Worm (Caenorhabditis elegans) whole organism, midembryonic: ENCODE measurements around the gene M117.4.
A peak's percentile ranks its signal among the peaks of the same experiment; 100 is the strongest.

Experiments
- T22C8.4 ChIP-seq: fragments of 200-800 bp; sonication (Bioruptor generic); IDR thresholded peaks from 2 replicates; pipeline ENCODE4 v1.3.6; 2022; ENCODE audit warnings: missing genetic modification characterization, missing compliant biosample characterization
- cog-1 ChIP-seq: sonication (generic microtip); optimal IDR thresholded peaks from 2 replicates; lab custom pipeline; 2016; ENCODE audit warnings: missing genetic modification characterization, missing compliant biosample characterization
- flt-1 ChIP-seq: fragments of 200-800 bp; sonication (Bioruptor generic); IDR thresholded peaks from 2 replicates; pipeline ENCODE4 v1.3.6; 2022; ENCODE audit warnings: missing genetic modification characterization, missing compliant biosample characterization
- klf-2 ChIP-seq: fragments of 200-800 bp; sonication (Bioruptor generic); conservative IDR thresholded peaks from 2 replicates; pipeline ENCODE4 v1.3.6; 2022; ENCODE audit warnings: missing genetic modification reagents, missing genetic modification characterization, missing compliant biosample characterization
- med-1 ChIP-seq: sonication (generic microtip); optimal IDR thresholded peaks from 2 replicates; lab custom pipeline; 2017; ENCODE audit warnings: missing genetic modification characterization, mild to moderate bottlenecking, missing compliant biosample characterization, antibody characterized with exemption, missing genetic modification reagents; ENCODE audit not compliant: insufficient read depth
- ref-1 ChIP-seq: fragments of 200-800 bp; sonication (Bioruptor generic); conservative IDR thresholded peaks from 2 replicates; pipeline ENCODE4 v1.3.6; 2022; ENCODE audit warnings: missing genetic modification reagents, missing genetic modification characterization, missing compliant biosample characterization
- tab-1 ChIP-seq: fragments of 200-800 bp; sonication (Bioruptor generic); IDR thresholded peaks from 2 replicates; pipeline ENCODE4 v1.3.6; 2022; ENCODE audit warnings: missing genetic modification characterization, missing compliant biosample characterization
- ztf-23 ChIP-seq: fragments of 200-800 bp; sonication (Bioruptor generic); IDR thresholded peaks from 2 replicates; pipeline ENCODE4 v1.3.6; 2022; ENCODE audit warnings: missing genetic modification reagents, missing genetic modification characterization, missing compliant biosample characterization
- ztf-29 ChIP-seq: fragments of 200-800 bp; sonication (Bioruptor generic); IDR thresholded peaks from 2 replicates; pipeline ENCODE4 v1.3.6; 2022; ENCODE audit warnings: missing genetic modification reagents, missing genetic modification characterization, missing compliant biosample characterization

Gene M117.4

DNA sequence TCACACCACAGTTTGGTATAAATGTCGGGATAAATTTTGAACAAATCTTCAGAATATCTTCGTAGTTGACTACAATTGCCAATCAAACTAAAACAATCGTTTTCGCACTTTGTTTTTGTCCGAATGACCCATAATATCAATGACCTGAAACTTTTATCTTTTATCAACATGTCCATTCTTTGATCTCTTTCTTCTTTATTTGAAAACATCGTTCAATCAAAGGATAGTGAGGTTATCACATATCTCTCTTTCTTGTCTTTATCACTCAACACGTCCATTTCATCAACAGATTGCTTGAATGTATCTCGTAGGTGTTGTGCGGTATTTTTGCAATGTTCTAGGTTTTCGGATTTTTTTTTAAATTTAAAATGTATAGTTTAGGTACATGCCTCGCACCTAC is 24.3 kb downstream of the M117.4 start:
- TF ChIP-seq flt-1 (GFP tag; lab: Robert Waterston, UW) (no peak), med-1 (no peak), klf-2 (no peak), T22C8.4 (GFP tag; lab: Robert Waterston, UW) (no peak), ztf-29 (GFP tag; lab: Robert Waterston, UW) (no peak), cog-1 (tag; lab: Kevin White, UChicago) (no peak), tab-1 (GFP tag; lab: Robert Waterston, UW) (no peak), ref-1 (GFP tag; lab: Robert Waterston, UW) (no peak), ztf-23 (no peak)

DNA sequence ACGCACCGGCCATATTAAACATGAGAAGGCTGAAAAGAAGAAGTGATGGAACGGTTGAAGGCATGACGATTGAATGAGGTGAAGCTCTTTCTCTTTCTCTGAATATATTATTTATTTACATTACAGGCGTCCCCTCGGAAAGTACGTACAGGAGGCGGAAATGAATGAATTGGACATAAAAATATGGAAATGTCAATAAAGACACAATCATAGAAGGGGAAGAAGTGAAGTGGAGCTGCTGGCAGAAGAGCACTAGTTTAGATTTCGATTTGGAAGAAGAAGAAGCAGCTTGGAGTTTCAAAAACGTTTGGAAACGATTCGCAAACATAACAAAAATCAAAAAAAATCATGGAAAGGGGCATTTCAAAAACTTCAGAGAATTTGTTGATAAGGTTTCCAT is 29.3 kb downstream of the M117.4 start, which contains the start of gene H01G02.1:
Gene H01G02.1, minus strand, starts transcription at position 101 of the 400 bp plus-strand sequence.
- TF ChIP-seq ztf-23 (no peak), med-1 (no peak), ref-1 (GFP tag; lab: Robert Waterston, UW) (no peak), tab-1 (GFP tag; lab: Robert Waterston, UW) (no peak), ztf-29 (GFP tag; lab: Robert Waterston, UW) (no peak), T22C8.4 (GFP tag; lab: Robert Waterston, UW) (no peak), cog-1 (tag; lab: Kevin White, UChicago) (no peak), flt-1 (GFP tag; lab: Robert Waterston, UW) (no peak), klf-2 (no peak)

DNA sequence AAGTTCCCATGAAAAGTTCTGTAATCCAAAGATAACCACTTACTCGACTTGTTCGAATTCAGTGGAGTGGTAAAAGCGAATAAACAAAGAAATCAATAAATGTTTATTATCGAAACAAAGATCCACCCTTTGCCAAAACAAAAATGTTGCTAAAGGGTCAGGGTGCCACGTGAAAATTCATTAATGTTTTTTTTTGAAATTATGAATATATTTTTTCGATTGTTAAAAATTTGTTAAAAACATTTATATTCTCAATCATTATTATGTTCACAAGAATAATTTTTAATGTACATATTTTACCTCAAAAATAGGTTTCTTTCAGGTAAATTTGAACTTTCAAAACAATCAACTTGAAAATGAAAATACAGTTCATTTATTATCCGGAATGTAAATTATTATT is 30.3 kb downstream of the M117.4 start, which contains the start of gene H01G02.4:
Gene H01G02.4, minus strand, starts transcription at position 101 of the 400 bp plus-strand sequence.
- TF ChIP-seq med-1: no peak
- TF ChIP-seq ztf-29 (GFP tag; lab: Robert Waterston, UW): no peak
- no peak for TF ChIP-seq flt-1 (GFP tag; lab: Robert Waterston, UW)
- TF ChIP-seq tab-1 (GFP tag; lab: Robert Waterston, UW): no peak
- no peak for TF ChIP-seq T22C8.4 (GFP tag; lab: Robert Waterston, UW)

DNA sequence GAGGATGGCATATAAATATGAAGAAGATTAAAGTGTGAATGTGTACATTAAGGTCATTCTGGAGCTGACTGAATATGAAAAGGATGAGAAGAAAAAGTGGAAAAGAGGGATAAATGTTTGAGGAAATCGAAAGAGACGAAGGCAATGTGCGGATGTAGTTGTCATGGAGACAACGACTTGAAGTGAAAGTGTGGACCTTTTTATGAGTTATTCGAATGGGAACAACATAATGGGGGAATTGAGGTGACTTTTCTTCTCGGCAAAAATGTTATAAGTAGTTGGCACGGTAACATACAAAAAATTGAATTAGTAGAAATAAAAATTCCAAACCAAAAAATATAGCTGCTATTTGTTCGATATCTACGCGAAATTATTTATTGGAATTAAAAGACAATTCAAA is 32.3 kb downstream of the M117.4 start, which contains the start of gene dyf-18:
Gene dyf-18, minus strand, starts transcription at position 101 of the 400 bp plus-strand sequence.
- TF ChIP-seq tab-1 (GFP tag; lab: Robert Waterston, UW) (no peak), cog-1 (tag; lab: Kevin White, UChicago) (no peak), ztf-29 (GFP tag; lab: Robert Waterston, UW) (no peak), med-1 (no peak), ztf-23 (no peak), flt-1 (GFP tag; lab: Robert Waterston, UW) (no peak), klf-2 (no peak)

DNA sequence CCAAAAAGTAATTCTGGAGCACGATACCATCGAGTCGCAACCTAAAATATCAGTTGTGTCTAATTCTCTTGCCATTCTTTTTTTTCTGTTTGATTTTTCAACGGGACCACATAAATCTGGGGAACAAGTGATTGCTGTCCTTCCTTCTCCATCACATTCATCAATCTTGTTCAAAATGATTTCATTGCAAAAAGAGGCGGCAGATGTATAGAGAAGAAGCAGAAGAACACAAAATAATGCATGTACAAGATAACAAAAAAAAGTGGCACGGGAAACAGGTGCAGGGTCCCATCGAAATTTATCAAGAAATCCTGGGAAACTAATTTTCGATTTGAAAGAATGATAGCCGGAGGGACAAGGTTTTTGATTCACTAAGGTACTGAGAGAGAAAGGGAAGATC is 34.1 kb downstream of the M117.4 start:
- TF ChIP-seq cog-1 (tag; lab: Kevin White, UChicago) (no peak), ztf-23 (no peak), T22C8.4 (GFP tag; lab: Robert Waterston, UW) (no peak), klf-2 (no peak), ref-1 (GFP tag; lab: Robert Waterston, UW) (no peak), med-1 (no peak), ztf-29 (GFP tag; lab: Robert Waterston, UW) (no peak), flt-1 (GFP tag; lab: Robert Waterston, UW) (no peak), tab-1 (GFP tag; lab: Robert Waterston, UW) (no peak)

DNA sequence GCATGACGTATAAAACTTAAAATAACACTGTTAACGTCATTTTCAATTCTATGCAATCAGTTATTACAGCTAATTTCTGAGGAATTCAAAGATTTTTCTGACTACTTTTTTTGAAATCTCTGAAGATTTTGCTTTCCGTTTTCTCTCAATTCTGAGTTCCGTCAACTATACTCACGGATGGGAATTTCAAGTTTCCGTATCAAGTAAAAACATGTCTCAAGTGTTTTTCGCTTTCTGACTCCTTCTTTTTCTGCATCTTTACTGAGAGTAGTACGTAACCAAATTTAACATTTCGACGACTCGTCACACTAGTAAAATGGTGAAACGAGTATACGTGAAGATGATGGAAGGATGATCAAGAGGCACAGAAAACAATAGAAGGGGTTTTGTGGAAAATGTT is 36.5 kb downstream of the M117.4 start:
- TF ChIP-seq T22C8.4 (GFP tag; lab: Robert Waterston, UW) (no peak), ref-1 (GFP tag; lab: Robert Waterston, UW) (no peak), ztf-23 (no peak)

DNA sequence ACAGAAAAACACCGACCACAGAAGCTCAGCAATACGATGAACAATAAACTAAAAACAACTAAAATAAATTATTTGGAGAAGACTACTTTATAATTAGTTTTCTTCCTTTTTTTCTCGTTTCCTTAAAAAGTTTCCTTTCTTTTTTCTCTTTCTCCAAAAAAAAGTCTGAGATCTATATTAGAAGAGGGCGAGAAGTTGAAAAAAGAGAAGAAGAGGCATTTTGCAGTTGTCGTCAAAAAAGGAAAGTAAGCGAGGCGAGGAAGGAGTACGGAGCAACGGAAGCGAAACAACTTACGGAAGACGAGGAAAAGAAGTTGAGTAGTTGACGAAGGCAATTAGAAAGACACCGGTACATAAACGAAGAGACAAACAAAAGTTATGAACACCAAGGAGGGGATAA is 37.4 kb downstream of the M117.4 start:
- no peak for TF ChIP-seq ztf-23
- TF ChIP-seq T22C8.4 (GFP tag; lab: Robert Waterston, UW): no peak
- TF ChIP-seq ref-1 (GFP tag; lab: Robert Waterston, UW): no peak
- no peak for TF ChIP-seq med-1
- TF ChIP-seq ztf-29 (GFP tag; lab: Robert Waterston, UW): no peak
- no peak for TF ChIP-seq cog-1 (tag; lab: Kevin White, UChicago)
- no peak for TF ChIP-seq klf-2

DNA sequence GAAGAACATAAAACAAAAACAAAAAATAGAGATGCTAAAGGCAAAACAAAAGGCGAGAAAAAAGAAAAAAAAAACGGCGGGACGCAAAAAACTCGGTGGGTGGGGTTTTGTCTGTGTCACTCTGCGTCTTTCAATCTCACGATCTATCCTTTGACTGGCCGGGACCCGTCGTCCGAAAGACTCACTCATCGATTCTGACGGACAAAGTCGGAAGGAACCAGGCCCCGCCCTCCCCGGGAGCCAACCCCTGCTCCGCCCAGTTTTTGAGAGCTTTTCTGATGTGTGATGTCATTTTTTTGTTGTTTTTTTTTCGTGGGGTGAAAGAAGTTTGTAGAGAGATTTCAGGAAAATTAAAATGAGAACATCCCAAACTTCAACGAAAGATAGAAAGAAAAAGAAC is 40.2 kb downstream of the M117.4 start:
- no peak for TF ChIP-seq tab-1 (GFP tag; lab: Robert Waterston, UW)
- peak; percentile 21; the same call in 1 of the 2 replicates for TF ChIP-seq flt-1 (GFP tag; lab: Robert Waterston, UW)
- TF ChIP-seq ref-1 (GFP tag; lab: Robert Waterston, UW): no peak
- TF ChIP-seq ztf-23: 0 out of 2 replicates have a peak, but pooled peaks have one; percentile 28
- TF ChIP-seq T22C8.4 (GFP tag; lab: Robert Waterston, UW): no peak
- no peak for TF ChIP-seq med-1

DNA sequence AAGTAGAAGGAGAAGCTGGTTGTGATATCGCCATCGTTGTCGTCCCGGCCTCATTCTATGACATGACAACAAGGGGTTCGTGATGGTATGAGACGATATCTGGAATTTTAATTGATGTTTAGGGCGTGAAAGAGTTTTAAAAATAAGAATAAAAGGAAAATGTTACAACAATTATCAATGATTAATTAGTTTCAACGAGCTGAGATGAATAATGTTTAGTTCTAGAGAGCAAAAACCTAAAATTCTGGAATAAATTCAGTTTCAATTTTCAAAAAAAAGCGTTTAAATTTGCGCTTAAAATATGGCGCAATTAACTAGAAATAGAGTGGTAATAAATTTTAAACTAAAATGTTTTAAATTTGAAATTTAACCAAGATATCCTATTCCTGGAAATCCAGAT is 40.9 kb downstream of the M117.4 start, which contains the start of gene H01G02.3:
Gene H01G02.3, minus strand, starts transcription at position 101 of the 400 bp plus-strand sequence.
- no peak for TF ChIP-seq tab-1 (GFP tag; lab: Robert Waterston, UW)
- no peak for TF ChIP-seq T22C8.4 (GFP tag; lab: Robert Waterston, UW)
- TF ChIP-seq cog-1 (tag; lab: Kevin White, UChicago): no peak
- no peak for TF ChIP-seq ztf-23

DNA sequence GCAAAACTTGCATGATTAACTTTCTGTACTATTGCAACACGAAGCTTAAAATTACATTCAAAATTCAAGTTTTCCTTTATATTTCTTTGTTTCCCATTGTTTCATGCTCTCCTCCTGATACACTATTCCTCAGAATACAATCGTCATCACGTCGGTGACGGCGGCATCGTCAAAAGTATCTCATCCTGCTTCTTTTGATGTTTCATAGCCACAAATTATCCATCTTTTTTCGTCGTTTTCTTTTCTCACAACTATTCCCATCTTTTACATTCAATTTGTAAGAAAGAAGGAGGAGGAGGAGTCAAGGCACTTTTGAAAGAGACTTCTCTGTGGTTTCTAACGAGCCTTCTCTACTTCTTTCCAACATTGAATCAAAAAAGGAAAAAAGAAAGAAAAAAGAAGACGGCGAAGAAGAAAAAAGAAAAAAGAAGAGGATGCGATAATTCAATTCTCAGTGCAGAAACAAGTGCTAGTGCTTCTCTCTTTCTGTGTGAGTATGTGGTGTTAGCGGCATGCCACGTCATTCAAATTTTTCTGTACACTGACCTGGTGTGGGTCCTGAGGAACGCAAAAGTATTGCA is 44.9 kb downstream of the M117.4 start:
- TF ChIP-seq ztf-23: no peak
- no peak for TF ChIP-seq flt-1 (GFP tag; lab: Robert Waterston, UW)
- TF ChIP-seq tab-1 (GFP tag; lab: Robert Waterston, UW): no peak
- no peak for TF ChIP-seq ref-1 (GFP tag; lab: Robert Waterston, UW)
- no peak for TF ChIP-seq med-1
- no peak for TF ChIP-seq klf-2
- no peak for TF ChIP-seq ztf-29 (GFP tag; lab: Robert Waterston, UW)
- TF ChIP-seq cog-1 (tag; lab: Kevin White, UChicago): no peak
